Worm (Caenorhabditis elegans): Measurements from ENCODE around the gene C17G10.6.

The C17G10.6 gene

ce11 chrII:5603194-5603593, at the start of gene C17G10.6:
C17G10.6 (minus strand) TSS chrII:5603294.
- TF ChIP-seq elt-1 (tag; optimal IDR thresholded peaks at IDR 0.05) (no peak), aly-2 (tag; optimal IDR thresholded peaks at IDR 0.05) (no peak), lin-11 (tag; optimal IDR thresholded peaks at IDR 0.05) (no peak), nhr-237 (tag; optimal IDR thresholded peaks at IDR 0.05) (no peak), lin-13 (GFP tag; optimal IDR thresholded peaks at IDR 0.05) (no peak), nhr-6 (tag; optimal IDR thresholded peaks at IDR 0.05) (no peak), ama-1 (optimal IDR thresholded peaks at IDR 0.05) (no peak), blmp-1 (tag; optimal IDR thresholded peaks at IDR 0.05; ENCODE audit: insufficient read depth) (no peak), fos-1 (tag; optimal IDR thresholded peaks at IDR 0.05) (no peak), nhr-21 (tag; optimal IDR thresholded peaks at IDR 0.05) (no peak), lin-39 (tag; optimal IDR thresholded peaks at IDR 0.05) (no peak), ceh-82 (tag; optimal IDR thresholded peaks at IDR 0.05) (no peak)

ce11 chrII:5652334-5652733, 49.2 kb upstream of the C17G10.6 start, which contains the start of gene bli-2:
bli-2 (minus strand) TSS chrII:5652434.
- TF ChIP-seq nhr-11 (tag; optimal IDR thresholded peaks at IDR 0.05) (no peak), ztf-1 (GFP tag; conservative IDR thresholded peaks at IDR 0.05) (no peak), lsy-2 (tag; optimal IDR thresholded peaks at IDR 0.05) (no peak), F13H6.1 (tag; optimal IDR thresholded peaks at IDR 0.05) (no peak), R02D3.7 (tag; optimal IDR thresholded peaks at IDR 0.05) (no peak), unc-55 (GFP tag; optimal IDR thresholded peaks at IDR 0.05) (no peak), aly-2 (tag; optimal IDR thresholded peaks at IDR 0.05) (no peak), gmeb-1 (tag; optimal IDR thresholded peaks at IDR 0.05) (no peak), alr-1 (tag; optimal IDR thresholded peaks at IDR 0.05) (no peak), lin-39 (tag; optimal IDR thresholded peaks at IDR 0.05) (no peak), elt-3 (tag; optimal IDR thresholded peaks at IDR 0.05) (no peak), Y55F3AM.14 (GFP tag; optimal IDR thresholded peaks at IDR 0.05) (no peak), peb-1 (tag; optimal IDR thresholded peaks at IDR 0.05) (no peak)

- TF ChIP-seq snpc-4 (tag; optimal IDR thresholded peaks at IDR 0.05): no peak
- no peak for TF ChIP-seq sma-9 (GFP tag; optimal IDR thresholded peaks at IDR 0.05)
- TF ChIP-seq sma-9 (tag; optimal IDR thresholded peaks at IDR 0.05): no peak
- TF ChIP-seq peb-1 (tag; optimal IDR thresholded peaks at IDR 0.05): no peak
- no peak for TF ChIP-seq ceh-82 (tag; optimal IDR thresholded peaks at IDR 0.05)
- no peak for TF ChIP-seq ZK546.5 (tag; optimal IDR thresholded peaks at IDR 0.05)
- no peak for TF ChIP-seq nhr-23 (tag; optimal IDR thresholded peaks at IDR 0.05)
- no peak for TF ChIP-seq nhr-6 (tag; optimal IDR thresholded peaks at IDR 0.05)
- no peak for TF ChIP-seq mdl-1 (tag; optimal IDR thresholded peaks at IDR 0.05)
- no peak for TF ChIP-seq C34F6.9 (tag; optimal IDR thresholded peaks at IDR 0.05)
- TF ChIP-seq nhr-21 (tag; optimal IDR thresholded peaks at IDR 0.05): no peak
- no peak for TF ChIP-seq crh-2 (tag; optimal IDR thresholded peaks at IDR 0.05)
- TF ChIP-seq nhr-237 (tag; optimal IDR thresholded peaks at IDR 0.05): no peak
- TF ChIP-seq nhr-129 (tag; optimal IDR thresholded peaks at IDR 0.05): no peak
- TF ChIP-seq dmd-4 (tag; optimal IDR thresholded peaks at IDR 0.05): no peak
- TF ChIP-seq blmp-1 (tag; optimal IDR thresholded peaks at IDR 0.05; ENCODE audit: insufficient read depth): no peak
Measured at ce11 chrII:5651426-5651825, 48.3 kb upstream of the C17G10.6 start.

- TF ChIP-seq ceh-82 (tag; optimal IDR thresholded peaks at IDR 0.05) (no peak), ztf-11 (tag; optimal IDR thresholded peaks at IDR 0.05) (no peak), F13H6.1 (tag; optimal IDR thresholded peaks at IDR 0.05) (peak; percentile 20), R02D3.7 (tag; optimal IDR thresholded peaks at IDR 0.05) (no peak), blmp-1 (tag; optimal IDR thresholded peaks at IDR 0.05; ENCODE audit: insufficient read depth) (no peak), Y55F3AM.14 (GFP tag; optimal IDR thresholded peaks at IDR 0.05) (no peak), ama-1 (optimal IDR thresholded peaks at IDR 0.05) (no peak), lin-11 (tag; optimal IDR thresholded peaks at IDR 0.05) (no peak), mdl-1 (tag; optimal IDR thresholded peaks at IDR 0.05) (no peak), nhr-23 (tag; optimal IDR thresholded peaks at IDR 0.05) (no peak), fos-1 (tag; optimal IDR thresholded peaks at IDR 0.05) (peak; percentile 41), ZK546.5 (tag; optimal IDR thresholded peaks at IDR 0.05) (no peak), unc-62 (GFP tag; optimal IDR thresholded peaks at IDR 0.05) (no peak), sma-9 (GFP tag; optimal IDR thresholded peaks at IDR 0.05) (no peak), sma-9 (tag; optimal IDR thresholded peaks at IDR 0.05) (no peak), ztf-4 (tag; optimal IDR thresholded peaks at IDR 0.05) (no peak), peb-1 (tag; optimal IDR thresholded peaks at IDR 0.05) (no peak), skn-1 (tag; optimal IDR thresholded peaks at IDR 0.05) (no peak), elt-3 (tag; optimal IDR thresholded peaks at IDR 0.05) (no peak), nhr-21 (tag; optimal IDR thresholded peaks at IDR 0.05) (no peak), gmeb-1 (tag; optimal IDR thresholded peaks at IDR 0.05) (peak; percentile 53), sma-3 (GFP tag; optimal IDR thresholded peaks at IDR 0.05) (peak; percentile 42), alr-1 (tag; optimal IDR thresholded peaks at IDR 0.05) (no peak), nhr-129 (tag; optimal IDR thresholded peaks at IDR 0.05) (peak; percentile 78), nhr-12 (tag; optimal IDR thresholded peaks at IDR 0.05) (no peak), lin-39 (tag; optimal IDR thresholded peaks at IDR 0.05) (no peak), mab-5 (tag; optimal IDR thresholded peaks at IDR 0.05) (no peak), lsy-2 (tag; optimal IDR thresholded peaks at IDR 0.05) (peak in 1 of 2 experiments; percentile 81), elt-1 (tag; optimal IDR thresholded peaks at IDR 0.05) (no peak), nhr-25 (tag; optimal IDR thresholded peaks at IDR 0.05) (no peak), nhr-6 (tag; optimal IDR thresholded peaks at IDR 0.05) (no peak), lin-13 (GFP tag; optimal IDR thresholded peaks at IDR 0.05) (no peak), mbf-1 (tag; optimal IDR thresholded peaks at IDR 0.05) (no peak), ceh-16 (tag; optimal IDR thresholded peaks at IDR 0.05) (no peak), snpc-4 (tag; optimal IDR thresholded peaks at IDR 0.05) (peak; percentile 20)
Measured at ce11 chrII:5649236-5650004, 46.3 kb upstream of the C17G10.6 start, which contains the start of the genes sam-4, F59E12.17 and zyg-1. sam-4 (minus strand) TSS chrII:5649286. F59E12.17 (minus strand) TSS chrII:5649470. zyg-1 (plus strand) TSS chrII:5649748.

Measured in whole organism, L2 larva.